Worm (Caenorhabditis elegans): Measurements from ENCODE around the gene bcs-1.

bcs-1 gene

DNA sequence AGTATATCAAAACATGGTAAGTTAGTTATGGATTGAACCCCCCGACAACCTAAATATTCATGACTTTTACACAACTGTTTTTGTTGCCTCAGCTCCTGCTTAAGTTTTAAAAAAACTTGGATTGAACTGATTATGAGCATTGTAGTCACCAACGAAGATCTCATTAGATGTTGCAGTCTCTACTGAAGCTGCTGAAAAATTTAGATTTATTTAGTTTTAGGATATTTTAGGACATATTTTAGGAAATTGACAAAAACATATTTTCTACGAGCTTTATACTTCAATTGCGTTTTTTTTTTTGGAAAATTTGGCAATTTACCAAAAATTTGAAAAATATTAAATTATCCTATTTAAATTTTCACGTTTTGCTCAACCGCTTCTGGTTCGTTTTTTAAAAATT lies 8.9 kb upstream of the bcs-1 start, which contains the start of gene F54C9.14:
TSS of gene F54C9.14 (plus strand) at position 301 of the 400 bp plus-strand sequence.
- TF ChIP-seq tbx-37 (GFP tag; conservative IDR thresholded peaks at IDR 0.05): no peak
- no peak for TF ChIP-seq hmg-4 (GFP tag; optimal IDR thresholded peaks at IDR 0.05)
- no peak for TF ChIP-seq scrt-1 (GFP tag; IDR thresholded peaks at IDR 0.05)

ce11 chrII:8566039-8566438 lies 4.8 kb upstream of the bcs-1 start, which contains the start of gene stc-1:
stc-1 (minus strand) TSS chrII:8566139.
- TF ChIP-seq tbx-11 (GFP tag; IDR thresholded peaks at IDR 0.05) (no peak), ceh-13 (GFP tag; optimal IDR thresholded peaks at IDR 0.05) (no peak), F13C5.2 (tag; optimal IDR thresholded peaks at IDR 0.05) (no peak), ceh-36 (tag; optimal IDR thresholded peaks at IDR 0.05) (no peak), hmbx-1 (tag; optimal IDR thresholded peaks at IDR 0.05) (no peak), ets-7 (tag; optimal IDR thresholded peaks at IDR 0.05) (no peak), sea-1 (GFP tag; conservative IDR thresholded peaks at IDR 0.05) (no peak), flt-1 (GFP tag; IDR thresholded peaks at IDR 0.05) (no peak), aly-1 (tag; optimal IDR thresholded peaks at IDR 0.05) (no peak)

- TF ChIP-seq ceh-36 (tag; optimal IDR thresholded peaks at IDR 0.05): no peak
- TF ChIP-seq pes-1 (GFP tag; IDR thresholded peaks at IDR 0.05): no peak
- no peak for TF ChIP-seq aly-1 (tag; optimal IDR thresholded peaks at IDR 0.05)
- TF ChIP-seq tbx-37 (GFP tag; conservative IDR thresholded peaks at IDR 0.05): no peak
- TF ChIP-seq flt-1 (GFP tag; IDR thresholded peaks at IDR 0.05): no peak
- TF ChIP-seq B0310.2 (tag; optimal IDR thresholded peaks at IDR 0.05): no peak
- TF ChIP-seq tbx-11 (GFP tag; IDR thresholded peaks at IDR 0.05): no peak
- TF ChIP-seq hmg-4 (GFP tag; optimal IDR thresholded peaks at IDR 0.05): no peak
- no peak for TF ChIP-seq tra-4 (tag; optimal IDR thresholded peaks at IDR 0.05)
- TF ChIP-seq hmbx-1 (tag; optimal IDR thresholded peaks at IDR 0.05): no peak
- TF ChIP-seq ets-7 (tag; optimal IDR thresholded peaks at IDR 0.05): no peak
- no peak for TF ChIP-seq ama-1 (optimal IDR thresholded peaks at IDR 0.05)
Observed at ce11 chrII:8566806-8567266, 4.0 kb upstream of the bcs-1 start, which contains the start of gene F54C9.3. F54C9.3 (minus strand) TSS chrII:8566856.

ce11 chrII:8568234-8568969 lies 2.5 kb upstream of the bcs-1 start:
- TF ChIP-seq sea-1 (GFP tag; conservative IDR thresholded peaks at IDR 0.05) (0 out of 2 replicates have a peak, but pooled peaks have one; percentile 30), ama-1 (optimal IDR thresholded peaks at IDR 0.05) (no peak), F13C5.2 (tag; optimal IDR thresholded peaks at IDR 0.05) (no peak)

ce11 chrII:8569038-8569977 lies 1.6 kb upstream of the bcs-1 start, which contains the start of the genes col-38 and rpl-5:
col-38 (minus strand) TSS chrII:8569088.
rpl-5 (plus strand) TSS chrII:8569927.
- TF ChIP-seq tbx-11 (GFP tag; IDR thresholded peaks at IDR 0.05) (no peak), hmbx-1 (tag; optimal IDR thresholded peaks at IDR 0.05) (no peak), scrt-1 (GFP tag; IDR thresholded peaks at IDR 0.05) (no peak), ceh-13 (GFP tag; optimal IDR thresholded peaks at IDR 0.05) (no peak), flt-1 (GFP tag; IDR thresholded peaks at IDR 0.05) (peak; percentile 38; the same call in 1 of the 2 replicates), pes-1 (GFP tag; IDR thresholded peaks at IDR 0.05) (no peak), B0310.2 (tag; optimal IDR thresholded peaks at IDR 0.05) (no peak), ceh-36 (tag; optimal IDR thresholded peaks at IDR 0.05) (no peak), hmg-4 (GFP tag; optimal IDR thresholded peaks at IDR 0.05) (peak; percentile 39), aly-1 (tag; optimal IDR thresholded peaks at IDR 0.05) (no peak), ets-7 (tag; optimal IDR thresholded peaks at IDR 0.05) (no peak), F13C5.2 (tag; optimal IDR thresholded peaks at IDR 0.05) (peak; percentile 73)

- TF ChIP-seq tbx-37 (GFP tag; conservative IDR thresholded peaks at IDR 0.05): no peak
- TF ChIP-seq ceh-36 (tag; optimal IDR thresholded peaks at IDR 0.05): no peak
- no peak for TF ChIP-seq F13C5.2 (tag; optimal IDR thresholded peaks at IDR 0.05)
- no peak for TF ChIP-seq ama-1 (optimal IDR thresholded peaks at IDR 0.05)
- no peak for TF ChIP-seq pes-1 (GFP tag; IDR thresholded peaks at IDR 0.05)
- no peak for TF ChIP-seq tbx-11 (GFP tag; IDR thresholded peaks at IDR 0.05)
- no peak for TF ChIP-seq ceh-13 (GFP tag; optimal IDR thresholded peaks at IDR 0.05)
- TF ChIP-seq tra-4 (tag; optimal IDR thresholded peaks at IDR 0.05): no peak
- TF ChIP-seq aly-1 (tag; optimal IDR thresholded peaks at IDR 0.05): no peak
- no peak for TF ChIP-seq flt-1 (GFP tag; IDR thresholded peaks at IDR 0.05)
- no peak for TF ChIP-seq B0310.2 (tag; optimal IDR thresholded peaks at IDR 0.05)
- TF ChIP-seq hmg-4 (GFP tag; optimal IDR thresholded peaks at IDR 0.05): no peak
- TF ChIP-seq sea-1 (GFP tag; conservative IDR thresholded peaks at IDR 0.05): no peak
- TF ChIP-seq ets-7 (tag; optimal IDR thresholded peaks at IDR 0.05): no peak
- no peak for TF ChIP-seq scrt-1 (GFP tag; IDR thresholded peaks at IDR 0.05)
- no peak for TF ChIP-seq hmbx-1 (tag; optimal IDR thresholded peaks at IDR 0.05)
- TF ChIP-seq hnd-1 (tag; optimal IDR thresholded peaks at IDR 0.05): no peak
Observed at ce11 chrII:8573044-8573443, 2.2 kb downstream of the bcs-1 start, which contains the start of gene F54C9.7. F54C9.7 (plus strand) TSS chrII:8573344.

DNA sequence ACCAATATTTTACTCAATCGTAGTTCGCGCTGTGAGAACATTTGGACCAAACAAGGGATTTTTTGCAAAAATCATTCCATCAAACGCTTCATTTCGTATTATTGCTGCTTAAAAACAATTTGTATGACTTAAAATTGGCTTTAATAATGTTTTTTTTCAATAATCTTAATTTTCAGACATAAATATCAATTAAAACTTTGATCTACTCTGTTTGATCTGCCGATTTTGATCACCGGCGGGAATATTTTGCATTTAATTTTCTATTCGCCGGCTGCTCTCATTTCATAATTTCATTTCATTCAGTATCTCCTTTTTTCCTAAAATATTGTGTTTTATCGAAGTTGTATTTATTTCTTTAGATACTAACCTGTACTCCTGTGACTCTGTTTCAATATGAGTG lies 4.3 kb downstream of the bcs-1 start, which contains the start of gene puf-5:
TSS of gene puf-5 (plus strand) at position 358 of the 400 bp plus-strand sequence.
- TF ChIP-seq pes-1 (GFP tag; IDR thresholded peaks at IDR 0.05) (no peak), flt-1 (GFP tag; IDR thresholded peaks at IDR 0.05) (no peak), hmbx-1 (tag; optimal IDR thresholded peaks at IDR 0.05) (no peak), B0310.2 (tag; optimal IDR thresholded peaks at IDR 0.05) (no peak), tbx-37 (GFP tag; conservative IDR thresholded peaks at IDR 0.05) (no peak), tbx-11 (GFP tag; IDR thresholded peaks at IDR 0.05) (no peak), hnd-1 (tag; optimal IDR thresholded peaks at IDR 0.05) (no peak), ceh-36 (tag; optimal IDR thresholded peaks at IDR 0.05) (no peak), ets-7 (tag; optimal IDR thresholded peaks at IDR 0.05) (no peak), aly-1 (tag; optimal IDR thresholded peaks at IDR 0.05) (no peak), hmg-4 (GFP tag; optimal IDR thresholded peaks at IDR 0.05) (no peak), tra-4 (tag; optimal IDR thresholded peaks at IDR 0.05) (no peak), sea-1 (GFP tag; conservative IDR thresholded peaks at IDR 0.05) (no peak), scrt-1 (GFP tag; IDR thresholded peaks at IDR 0.05) (no peak), ama-1 (optimal IDR thresholded peaks at IDR 0.05) (no peak), F13C5.2 (tag; optimal IDR thresholded peaks at IDR 0.05) (no peak), ceh-13 (GFP tag; optimal IDR thresholded peaks at IDR 0.05) (no peak)
